Worm (Caenorhabditis elegans): Measurements from ENCODE around the gene F23D12.7.

DNA sequence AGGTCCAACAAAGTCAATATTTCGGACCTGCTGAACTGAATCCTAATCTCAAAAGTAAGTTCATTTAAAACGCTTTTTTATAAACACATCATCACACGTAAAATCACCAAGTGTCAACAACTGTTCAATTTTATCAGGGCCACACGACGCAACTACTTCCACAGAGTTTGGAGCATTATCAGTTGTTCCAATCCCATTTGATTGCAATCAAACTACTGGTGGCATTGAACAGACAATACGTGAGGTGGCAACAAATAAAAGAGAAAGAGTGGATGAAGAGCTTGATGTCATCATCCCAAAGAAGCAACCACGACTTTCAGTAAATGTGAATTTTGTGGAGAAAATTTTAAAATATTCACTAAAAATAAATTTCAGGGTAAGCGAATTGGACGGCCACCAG, 42.9 kb upstream of the F23D12.7 start:
- TF ChIP-seq fos-1 (tag; optimal IDR thresholded peaks at IDR 0.05), result no peak
- no peak for TF ChIP-seq ces-1 (GFP tag; optimal IDR thresholded peaks at IDR 0.05)
